Worm (Caenorhabditis elegans): Measurements from ENCODE around the gene pqn-75.

Gene pqn-75

ce11 chrIV:4025923-4026322 is 46.2 kb upstream of the pqn-75 start (continued):
- TF ChIP-seq unc-39 (tag; optimal IDR thresholded peaks at IDR 0.05) (no peak), ZK337.2 (GFP tag; IDR thresholded peaks at IDR 0.05) (no peak), zip-11 (GFP tag; IDR thresholded peaks at IDR 0.05) (no peak), Y105C5A.15 (GFP tag; IDR thresholded peaks at IDR 0.05) (no peak), Y48G9A.11 (GFP tag; IDR thresholded peaks at IDR 0.05) (no peak), ceh-32 (tag; optimal IDR thresholded peaks at IDR 0.05; ENCODE audit: poor library complexity) (no peak), T20F7.1 (GFP tag; optimal IDR thresholded peaks at IDR 0.05) (no peak), spr-3 (GFP tag; optimal IDR thresholded peaks at IDR 0.05) (no peak)

DNA sequence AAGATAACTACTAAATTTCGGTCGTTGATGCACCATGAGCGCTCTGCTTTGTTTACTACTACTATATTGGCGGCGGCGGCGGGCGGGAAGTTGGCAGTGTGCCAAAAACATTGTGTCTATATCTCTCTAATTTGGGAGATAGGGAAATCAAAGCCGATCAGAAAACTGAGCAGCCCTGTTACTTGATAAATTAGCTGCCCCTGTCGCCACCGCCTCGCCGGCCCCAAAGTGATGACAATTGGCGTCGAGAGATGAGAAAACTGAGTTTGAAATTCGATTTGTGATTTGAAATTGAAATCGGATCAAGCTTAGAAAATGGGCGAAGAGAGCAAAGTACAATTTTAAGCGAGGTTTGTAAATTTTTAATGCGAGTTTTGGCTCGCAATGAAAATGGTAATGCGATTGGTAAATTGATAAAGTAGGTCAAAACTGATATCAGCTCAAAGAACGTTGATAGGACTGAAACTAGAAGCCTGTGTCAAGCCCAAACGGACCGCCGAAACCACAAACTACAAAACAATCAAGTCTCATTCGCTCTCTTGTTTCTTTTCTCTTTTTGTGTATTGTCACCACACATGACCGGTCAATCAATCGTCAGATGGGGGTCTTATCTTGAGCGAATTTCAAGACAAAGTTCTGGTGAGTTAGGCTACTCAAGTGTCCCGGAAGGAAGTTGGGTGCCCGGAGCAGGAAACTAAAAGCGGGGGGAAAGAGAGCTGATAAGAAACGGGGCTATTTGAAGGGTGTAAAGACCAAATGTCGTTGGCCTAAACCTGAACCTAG is 44.8 kb upstream of the pqn-75 start:
- TF ChIP-seq aha-1 (tag) (peak; percentile 90), zfp-2 (tag; optimal IDR thresholded peaks at IDR 0.05) (no peak), dmd-6 (GFP tag; IDR thresholded peaks at IDR 0.05) (peak; percentile 75), mes-2 (tag; optimal IDR thresholded peaks at IDR 0.05; ENCODE audit: poor library complexity, severe bottlenecking) (peak; percentile 13), hmg-1.1 (GFP tag; IDR thresholded peaks at IDR 0.05) (no peak), ZK337.2 (GFP tag; IDR thresholded peaks at IDR 0.05) (no peak), unc-62 (GFP tag; optimal IDR thresholded peaks at IDR 0.05 in 1 of 2) (peak in 1 of 2 experiments; percentile 3), unc-62 (tag; optimal IDR thresholded peaks at IDR 0.05) (no peak), lin-1 (GFP tag; IDR thresholded peaks at IDR 0.05) (no peak), dve-1 (tag; optimal IDR thresholded peaks at IDR 0.05; ENCODE audit: insufficient read depth) (peak; percentile 45), nhr-28 (tag; optimal IDR thresholded peaks at IDR 0.05) (peak; percentile 82), fos-1 (tag; optimal IDR thresholded peaks at IDR 0.05) (no peak), daf-12 (tag; optimal IDR thresholded peaks at IDR 0.05) (no peak), hlh-11 (tag; optimal IDR thresholded peaks at IDR 0.05) (peak; percentile 54), daf-16 (GFP tag; optimal IDR thresholded peaks at IDR 0.05) (peak in 1 of 2 experiments; percentile 20), daf-16 (tag; optimal IDR thresholded peaks at IDR 0.05) (peak; percentile 57)

DNA sequence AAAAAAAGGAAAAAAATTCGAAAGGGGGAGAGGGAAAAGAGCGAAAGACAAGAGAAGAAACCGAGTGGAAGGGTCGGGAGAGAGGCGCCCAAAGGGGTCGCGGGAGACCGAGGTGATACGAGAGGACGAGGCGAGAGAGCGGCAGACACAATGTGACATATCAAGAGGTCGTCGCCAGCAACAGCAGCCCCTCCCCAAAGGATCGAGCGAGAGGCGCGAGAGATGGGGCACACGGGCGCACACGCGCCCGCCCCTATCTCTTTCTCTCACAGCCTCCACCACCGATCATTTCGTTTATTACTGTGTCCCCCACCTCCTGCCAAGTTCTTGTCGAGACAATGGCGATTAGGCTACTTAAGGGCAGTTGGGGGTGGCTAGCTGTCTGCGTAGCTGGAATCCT is 44.0 kb upstream of the pqn-75 start:
- peak; percentile 46 for TF ChIP-seq spr-1 (tag; optimal IDR thresholded peaks at IDR 0.05)
- TF ChIP-seq set-16 (GFP tag; IDR thresholded peaks at IDR 0.05), result peak; percentile 99
- TF ChIP-seq hlh-30 (tag; optimal IDR thresholded peaks at IDR 0.05; ENCODE audit: insufficient read depth), result no peak
- peak; percentile 13 for TF ChIP-seq Y5F2A.4 (GFP tag; optimal IDR thresholded peaks at IDR 0.05)
- TF ChIP-seq dmd-6 (GFP tag; IDR thresholded peaks at IDR 0.05), result peak; percentile 92
- no peak for TF ChIP-seq attf-4 (tag; optimal IDR thresholded peaks at IDR 0.05)
- TF ChIP-seq lin-13 (GFP tag; optimal IDR thresholded peaks at IDR 0.05), result no peak
- TF ChIP-seq cey-2 (tag; optimal IDR thresholded peaks at IDR 0.05; ENCODE audit: borderline replicate concordance, insufficient read depth), result no peak
- TF ChIP-seq nhr-77 (tag; optimal IDR thresholded peaks at IDR 0.05), result no peak
- no peak for TF ChIP-seq spr-3 (GFP tag; optimal IDR thresholded peaks at IDR 0.05)
- TF ChIP-seq ceh-20 (GFP tag; IDR thresholded peaks at IDR 0.05), result peak; percentile 47; the same call in 1 of the 2 replicates
- TF ChIP-seq nhr-237 (tag; optimal IDR thresholded peaks at IDR 0.05), result no peak
- TF ChIP-seq rbr-2 (tag; optimal IDR thresholded peaks at IDR 0.05), result peak; percentile 63
- no peak for TF ChIP-seq snpc-4 (tag; optimal IDR thresholded peaks at IDR 0.05)
- TF ChIP-seq daf-16 (GFP tag; optimal IDR thresholded peaks at IDR 0.05), result no peak
- TF ChIP-seq daf-16 (tag; optimal IDR thresholded peaks at IDR 0.05), result peak; percentile 60
- peak; percentile 97 for TF ChIP-seq aha-1 (tag)
- no peak for TF ChIP-seq unc-130 (GFP tag; optimal IDR thresholded peaks at IDR 0.05)
- no peak for TF ChIP-seq lin-15B (tag; optimal IDR thresholded peaks at IDR 0.05)
- TF ChIP-seq nhr-111 (GFP tag; optimal IDR thresholded peaks at IDR 0.05), result no peak
- no peak for TF ChIP-seq dmd-9 (GFP tag; IDR thresholded peaks at IDR 0.05)
- TF ChIP-seq gei-8 (GFP tag; optimal IDR thresholded peaks at IDR 0.05), result peak; percentile 54
- TF ChIP-seq T20F7.1 (GFP tag; optimal IDR thresholded peaks at IDR 0.05), result no peak
- TF ChIP-seq lin-1 (GFP tag; IDR thresholded peaks at IDR 0.05), result peak; percentile 64; the same call in 1 of the 2 replicates
- no peak for TF ChIP-seq daf-8 (GFP tag; IDR thresholded peaks at IDR 0.05)
- no peak for TF ChIP-seq Y48G9A.11 (GFP tag; IDR thresholded peaks at IDR 0.05)
- TF ChIP-seq nhr-76 (tag; optimal IDR thresholded peaks at IDR 0.05), result no peak
- no peak for TF ChIP-seq ceh-82 (tag; optimal IDR thresholded peaks at IDR 0.05)
- peak; percentile 56 for TF ChIP-seq dve-1 (tag; optimal IDR thresholded peaks at IDR 0.05; ENCODE audit: insufficient read depth)
- no peak for TF ChIP-seq zip-11 (GFP tag; IDR thresholded peaks at IDR 0.05)
- no peak for TF ChIP-seq zip-2 (tag; optimal IDR thresholded peaks at IDR 0.05)
- TF ChIP-seq hif-1 (tag; optimal IDR thresholded peaks at IDR 0.05), result peak; percentile 4 to 93
- TF ChIP-seq mes-2 (tag; optimal IDR thresholded peaks at IDR 0.05; ENCODE audit: poor library complexity, severe bottlenecking), result no peak
- peak; percentile 11 for TF ChIP-seq jun-1 (tag; optimal IDR thresholded peaks at IDR 0.05)

All from whole organism, L4 larva.